Fruit fly (Drosophila melanogaster) whole organism, embryonic: ENCODE results near the gene Srpk79D.
A peak's percentile ranks its signal among the peaks of the same experiment; 100 is the strongest.

Experiments
- Adf1 ChIP-seq: fragments of 200-800 bp; sonication (Bioruptor generic); IDR thresholded peaks from 2 replicates; pipeline ENCODE4 v1.3.6; 2022; ENCODE audit warnings: missing biosample characterization, missing genetic modification characterization
- B-H1 ChIP-seq: fragments of 200-800 bp; sonication (Bioruptor generic); IDR thresholded peaks from 3 replicates; pipeline ENCODE4 v1.3.6; 2022; ENCODE audit warnings: missing biosample characterization, missing genetic modification characterization
- CG10274 ChIP-seq: fragments of 200-800 bp; sonication (Bioruptor generic); optimal IDR thresholded peaks from 3 replicates; lab custom pipeline; 2017; ENCODE audit warnings: missing biosample characterization, mild to moderate bottlenecking, missing genetic modification characterization
- CG10959 ChIP-seq: fragments of 200-800 bp; sonication (Bioruptor generic); IDR thresholded peaks from 2 replicates; pipeline ENCODE4 v1.3.6; 2022; ENCODE audit warnings: missing biosample characterization, missing genetic modification characterization
- CG12071 ChIP-seq: fragments of 200-800 bp; sonication (Bioruptor generic); optimal IDR thresholded peaks from 3 replicates; lab custom pipeline; 2018; ENCODE audit warnings: missing biosample characterization, mild to moderate bottlenecking, missing genetic modification characterization
- CG14710 ChIP-seq: fragments of 200-800 bp; sonication (Bioruptor generic); optimal IDR thresholded peaks from 3 replicates; lab custom pipeline; 2019; ENCODE audit warnings: missing biosample characterization, mild to moderate bottlenecking, missing genetic modification characterization, moderate library complexity
- CG14860 ChIP-seq: fragments of 200-800 bp; sonication (Bioruptor generic); IDR thresholded peaks from 3 replicates; pipeline ENCODE4 v1.3.6; 2022; ENCODE audit warnings: missing biosample characterization, missing genetic modification characterization; ENCODE audit not compliant: partially characterized antibody
- CG15514 ChIP-seq: fragments of 200-800 bp; sonication (Bioruptor generic); optimal IDR thresholded peaks from 3 replicates; lab custom pipeline; 2017; ENCODE audit warnings: missing biosample characterization, missing genetic modification characterization, mild to moderate bottlenecking, moderate library complexity, missing genetic modification reagents
- CG1602 ChIP-seq: fragments of 200-800 bp; sonication (Bioruptor generic); optimal IDR thresholded peaks from 3 replicates; lab custom pipeline; 2016; ENCODE audit warnings: missing biosample characterization, missing genetic modification characterization
- CG16813 ChIP-seq: fragments of 200-800 bp; sonication (Bioruptor generic); IDR thresholded peaks from 3 replicates; pipeline ENCODE4 v1.3.6; 2022; ENCODE audit warnings: missing biosample characterization, missing genetic modification characterization; ENCODE audit not compliant: partially characterized antibody
- CG1792 ChIP-seq: fragments of 200-800 bp; sonication (Bioruptor generic); optimal IDR thresholded peaks from 2 replicates; lab custom pipeline; 2016; ENCODE audit warnings: missing biosample characterization, missing genetic modification characterization
- CG18011 ChIP-seq: fragments of 200-800 bp; sonication (Bioruptor generic); optimal IDR thresholded peaks from 2 replicates; lab custom pipeline; 2017; ENCODE audit warnings: missing biosample characterization, missing genetic modification characterization, mild to moderate bottlenecking, moderate library complexity, missing genotype
- CG18262 ChIP-seq: fragments of 200-800 bp; optimal IDR thresholded peaks from 3 replicates; lab custom pipeline; 2019; ENCODE audit warnings: missing biosample characterization, mild to moderate bottlenecking, missing genetic modification characterization, moderate library complexity
- CG4328 ChIP-seq: fragments of 200-800 bp; sonication (Bioruptor generic); optimal IDR thresholded peaks from 3 replicates; lab custom pipeline; 2017; ENCODE audit warnings: missing biosample characterization, missing genetic modification reagents, missing genetic modification characterization
- CG4730 ChIP-seq: fragments of 200-800 bp; sonication (Bioruptor generic); IDR thresholded peaks from 2 replicates; pipeline ENCODE4 v1.3.6; 2022; ENCODE audit warnings: missing biosample characterization, missing genetic modification characterization
- CG6654 ChIP-seq: fragments of 200-800 bp; sonication (Bioruptor generic); optimal IDR thresholded peaks from 2 replicates; lab custom pipeline; 2017; ENCODE audit warnings: missing biosample characterization, mild to moderate bottlenecking, missing genetic modification characterization
- CG8359 ChIP-seq: fragments of 200-800 bp; sonication (Bioruptor generic); optimal IDR thresholded peaks from 2 replicates; lab custom pipeline; 2017; ENCODE audit warnings: missing biosample characterization, mild to moderate bottlenecking, missing genetic modification characterization, borderline replicate concordance
- CG9727 ChIP-seq: fragments of 200-800 bp; sonication (Bioruptor generic); optimal IDR thresholded peaks from 3 replicates; lab custom pipeline; 2017; ENCODE audit warnings: missing biosample characterization, mild to moderate bottlenecking, missing genetic modification characterization
- Deaf1 ChIP-seq: fragments of 200-800 bp; optimal IDR thresholded peaks from 3 replicates; lab custom pipeline; 2019; ENCODE audit warnings: missing biosample characterization, mild to moderate bottlenecking, missing genetic modification characterization, moderate library complexity
- Jarid2 ChIP-seq: fragments of 200-800 bp; sonication (Bioruptor generic); optimal IDR thresholded peaks from 3 replicates; lab custom pipeline; 2017; ENCODE audit warnings: mild to moderate bottlenecking, missing biosample characterization, missing genetic modification reagents, missing genetic modification characterization
- Meics ChIP-seq: fragments of 200-800 bp; sonication (Bioruptor generic); optimal IDR thresholded peaks from 2 replicates; lab custom pipeline; 2017; ENCODE audit warnings: missing biosample characterization, mild to moderate bottlenecking, missing genetic modification characterization
- Nf-YB ChIP-seq: fragments of 200-800 bp; sonication (Bioruptor generic); optimal IDR thresholded peaks from 3 replicates; lab custom pipeline; 2019; ENCODE audit warnings: missing biosample characterization, mild to moderate bottlenecking, missing genetic modification characterization, moderate library complexity
- Side ChIP-seq: fragments of 200-800 bp; sonication (Bioruptor generic); optimal IDR thresholded peaks from 2 replicates; lab custom pipeline; 2016; ENCODE audit warnings: missing biosample characterization, missing genetic modification characterization
- Sox100B ChIP-seq: fragments of 200-800 bp; sonication (Bioruptor generic); optimal IDR thresholded peaks from 3 replicates; lab custom pipeline; 2018; ENCODE audit warnings: missing biosample characterization, mild to moderate bottlenecking, missing genetic modification characterization
- Spps ChIP-seq: fragments of 200-800 bp; sonication (Bioruptor generic); optimal IDR thresholded peaks from 2 replicates; lab custom pipeline; 2018; ENCODE audit warnings: missing biosample characterization, mild to moderate bottlenecking, missing genetic modification characterization
- Taf1 ChIP-seq: fragments of 200-800 bp; sonication (Bioruptor generic); IDR thresholded peaks from 2 replicates; pipeline ENCODE4 v1.3.6; 2022; ENCODE audit warnings: missing biosample characterization, missing genetic modification characterization
- Xbp1 ChIP-seq: fragments of 200-800 bp; sonication (Bioruptor generic); optimal IDR thresholded peaks from 3 replicates; lab custom pipeline; 2016; ENCODE audit warnings: missing biosample characterization, mild to moderate bottlenecking, missing genetic modification characterization
- ac ChIP-seq: fragments of 200-800 bp; sonication (Bioruptor generic); optimal IDR thresholded peaks from 3 replicates; lab custom pipeline; 2017; ENCODE audit warnings: missing biosample characterization, mild to moderate bottlenecking, missing genetic modification characterization
- aop ChIP-seq: fragments of 200-800 bp; sonication (Bioruptor generic); IDR thresholded peaks from 2 replicates; pipeline ENCODE4 v1.3.6; 2022; ENCODE audit warnings: missing biosample characterization, missing genetic modification characterization
- ase ChIP-seq: fragments of 200-800 bp; sonication (Bioruptor generic); IDR thresholded peaks from 3 replicates; pipeline ENCODE4 v1.3.6; 2022; ENCODE audit warnings: missing biosample characterization, missing genetic modification characterization
- bcd ChIP-seq: fragments of 200-800 bp; sonication (Bioruptor generic); optimal IDR thresholded peaks from 2 replicates; lab custom pipeline; 2017; ENCODE audit warnings: missing biosample characterization, mild to moderate bottlenecking, missing genetic modification characterization
- chif ChIP-seq, 2 experiments: fragments of 200-800 bp; sonication (Bioruptor generic); optimal IDR thresholded peaks; 3 replicates each; lab custom pipeline; 2016; ENCODE audit warnings: missing biosample characterization in 2 of 2, missing genetic modification characterization in 2 of 2
- ci ChIP-seq: fragments of 200-800 bp; sonication (Bioruptor generic); IDR thresholded peaks from 3 replicates; pipeline ENCODE4 v1.3.6; 2022; ENCODE audit warnings: missing biosample characterization, missing genetic modification characterization
- dmrt11E ChIP-seq: fragments of 200-800 bp; sonication (Bioruptor generic); optimal IDR thresholded peaks from 3 replicates; lab custom pipeline; 2018; ENCODE audit warnings: missing biosample characterization, mild to moderate bottlenecking, missing genetic modification characterization, moderate library complexity
- ewg ChIP-seq: fragments of 200-800 bp; sonication (Bioruptor generic); optimal IDR thresholded peaks from 3 replicates; lab custom pipeline; 2017; ENCODE audit warnings: mild to moderate bottlenecking, missing biosample characterization, missing genetic modification reagents, missing genetic modification characterization
- fd102C ChIP-seq: fragments of 200-800 bp; sonication (Bioruptor generic); optimal IDR thresholded peaks from 2 replicates; lab custom pipeline; 2018; ENCODE audit warnings: missing biosample characterization, mild to moderate bottlenecking, missing genetic modification characterization, moderate library complexity
- fru ChIP-seq: fragments of >200 bp; optimal IDR thresholded peaks from 2 replicates; lab custom pipeline; 2017
- ind ChIP-seq: fragments of 200-800 bp; sonication (Bioruptor generic); optimal IDR thresholded peaks from 3 replicates; lab custom pipeline; 2016; ENCODE audit warnings: missing biosample characterization, missing genetic modification characterization
- lab ChIP-seq: fragments of 200-800 bp; sonication (Bioruptor generic); optimal IDR thresholded peaks from 3 replicates; lab custom pipeline; 2017; ENCODE audit warnings: missing biosample characterization, missing genetic modification characterization, mild to moderate bottlenecking, moderate library complexity, missing genetic modification reagents
- mirr ChIP-seq: fragments of 200-800 bp; sonication (Bioruptor generic); optimal IDR thresholded peaks from 3 replicates; lab custom pipeline; 2018; ENCODE audit warnings: missing biosample characterization, mild to moderate bottlenecking, missing genetic modification characterization
- nau ChIP-seq: fragments of 200-800 bp; sonication (Bioruptor generic); optimal IDR thresholded peaks from 3 replicates; lab custom pipeline; 2017; ENCODE audit warnings: missing biosample characterization, mild to moderate bottlenecking, missing genetic modification characterization, missing genetic modification reagents
- onecut ChIP-seq: fragments of 200-800 bp; sonication (Bioruptor generic); IDR thresholded peaks from 2 replicates; pipeline ENCODE4 v1.3.6; 2022; ENCODE audit warnings: missing biosample characterization, missing genetic modification characterization
- org-1 ChIP-seq: fragments of 200-800 bp; sonication (Bioruptor generic); optimal IDR thresholded peaks from 2 replicates; lab custom pipeline; 2017; ENCODE audit warnings: missing biosample characterization, missing genetic modification characterization
- otp ChIP-seq: fragments of 200-800 bp; sonication (Bioruptor generic); IDR thresholded peaks from 3 replicates; pipeline ENCODE4, ENCODE4 v1.3.6; 2022; ENCODE audit warnings: missing biosample characterization, missing genetic modification characterization
- pfk ChIP-seq: fragments of 200-800 bp; sonication (Bioruptor generic); optimal IDR thresholded peaks from 2 replicates; lab custom pipeline; 2018; ENCODE audit warnings: missing biosample characterization, mild to moderate bottlenecking, missing genetic modification characterization, moderate library complexity
- prd ChIP-seq, 3 experiments: fragments of >200 bp in 2 of 3; fragments of 200-800 bp in 1 of 3; sonication (Bioruptor generic) in 1 of 3; optimal IDR thresholded peaks in 2 of 3; IDR thresholded peaks in 1 of 3; 2 replicates in 2 of 3; 3 replicates in 1 of 3; pipeline versions ENCODE4 v1.3.6 to Lab custom; 2017 to 2022; ENCODE audit warnings: missing biosample characterization in 1 of 3, missing genetic modification characterization in 1 of 3
- salm ChIP-seq: fragments of 200-800 bp; sonication (Bioruptor generic); optimal IDR thresholded peaks from 2 replicates; lab custom pipeline; 2018; ENCODE audit warnings: missing biosample characterization, mild to moderate bottlenecking, missing genetic modification characterization
- sim ChIP-seq: fragments of 200-800 bp; sonication (Bioruptor generic); IDR thresholded peaks from 2 replicates; pipeline ENCODE4 v1.3.6; 2022; ENCODE audit warnings: missing biosample characterization, missing genetic modification characterization
- stc ChIP-seq: fragments of 200-800 bp; sonication (Bioruptor generic); IDR thresholded peaks from 2 replicates; pipeline ENCODE4 v1.3.6; 2022; ENCODE audit warnings: missing biosample characterization, missing genetic modification characterization
- stwl ChIP-seq: fragments of 200-800 bp; sonication (Bioruptor generic); optimal IDR thresholded peaks from 3 replicates; lab custom pipeline; 2018; ENCODE audit warnings: missing biosample characterization, mild to moderate bottlenecking, missing genetic modification characterization, moderate library complexity
- twi ChIP-seq: fragments of 200-800 bp; optimal IDR thresholded peaks from 2 replicates; lab custom pipeline; 2019; ENCODE audit warnings: missing biosample characterization, mild to moderate bottlenecking, missing genetic modification characterization, moderate library complexity

Srpk79D gene

DNA sequence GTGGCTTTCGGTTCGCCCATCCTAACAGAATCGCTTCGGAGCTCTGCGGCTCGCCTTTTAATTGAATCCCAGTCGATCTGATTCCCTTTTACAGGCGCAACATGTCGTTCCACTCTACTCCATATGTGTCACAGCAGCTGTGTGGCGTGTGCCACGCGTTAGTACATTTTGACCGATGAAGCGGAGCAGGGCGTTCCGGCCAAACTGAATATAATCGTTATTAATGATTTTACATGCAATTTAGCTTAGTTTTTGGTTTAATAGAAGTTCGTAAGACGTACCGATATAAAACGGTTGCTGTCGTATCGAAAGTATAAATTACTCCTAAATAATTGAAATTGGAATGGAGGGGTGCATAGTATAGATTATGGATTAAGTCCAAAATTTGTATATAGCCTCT lies 7.2 kb upstream of the Srpk79D start, which contains the start of gene CG11523 (continued):
- TF ChIP-seq Meics (GFP tag; lab: Kevin White, UChicago) (no peak), B-H1 (GFP tag; lab: Robert Waterston, UW) (no peak), CG18011 (GFP tag; lab: Kevin White, UChicago) (no peak), CG4328 (GFP tag; lab: Kevin White, UChicago) (no peak), Deaf1 (tag; lab: Kevin White, UChicago) (no peak), org-1 (GFP tag; lab: Kevin White, UChicago) (no peak), CG8359 (GFP tag; lab: Kevin White, UChicago) (no peak), CG4730 (GFP tag; lab: Robert Waterston, UW) (no peak), CG6654 (no peak), sim (GFP tag; lab: Robert Waterston, UW) (no peak), Sox100B (GFP tag; lab: Kevin White, UChicago) (no peak), CG1792 (no peak), CG10274 (no peak), ind (no peak), bcd (GFP tag; lab: Kevin White, UChicago) (no peak), fru (no peak), stwl (tag; lab: Kevin White, UChicago) (peak; percentile 5), CG14860 (no peak), CG14710 (tag; lab: Kevin White, UChicago) (peak; percentile 1), twi (tag; lab: Kevin White, UChicago) (peak; percentile 95), salm (tag; lab: Kevin White, UChicago) (no peak), Nf-YB (GFP tag; lab: Kevin White, UChicago) (no peak), ci (no peak), Xbp1 (no peak), CG1602 (GFP tag; lab: Kevin White, UChicago) (no peak), onecut (GFP tag; lab: Robert Waterston, UW) (no peak; the same call in 1 of the 2 replicates), prd (optimal IDR thresholded peaks at IDR 0.05; lab: Kevin White, UChicago) (no peak), prd (GFP tag; IDR thresholded peaks at IDR 0.05; lab: Robert Waterston, UW) (peak; percentile 19; the same call in 1 of the 3 replicates), dmrt11E (tag; lab: Kevin White, UChicago) (no peak), CG10959 (no peak), lab (GFP tag; lab: Kevin White, UChicago) (no peak), Spps (tag; lab: Kevin White, UChicago) (no peak), ase (GFP tag; lab: Robert Waterston, UW) (no peak), ac (GFP tag; lab: Kevin White, UChicago) (peak; percentile 27), aop (no peak), CG16813 (GFP tag; lab: Robert Waterston, UW) (no peak), nau (GFP tag; lab: Kevin White, UChicago) (no peak), Taf1 (0 out of 2 replicates have a peak, but pooled peaks have one; percentile 18), mirr (GFP tag; lab: Kevin White, UChicago) (no peak), CG15514 (peak; percentile 89), pfk (GFP tag; lab: Kevin White, UChicago) (no peak), fd102C (GFP tag; lab: Kevin White, UChicago) (no peak), Adf1 (no peak), ewg (GFP tag; lab: Kevin White, UChicago) (no peak), CG9727 (no peak), otp (no peak), CG12071 (no peak), stc (GFP tag; lab: Robert Waterston, UW) (no peak), Jarid2 (GFP tag; lab: Kevin White, UChicago) (no peak), chif (GFP tag; optimal IDR thresholded peaks at IDR 0.05; lab: Kevin White, UChicago) (no peak), CG18262 (tag; lab: Kevin White, UChicago) (no peak), Side (GFP tag; lab: Kevin White, UChicago) (no peak)
